Fruit fly (Drosophila melanogaster) whole organism, wandering third instar larva: Measurements from ENCODE around the gene CG10283.

Source experiments
- Abd-B ChIP-seq: fragments of >200 bp; optimal IDR thresholded peaks from 2 replicates; lab custom pipeline; 2017; ENCODE audit warnings: missing biosample characterization, missing genetic modification characterization
- CG32264 ChIP-seq: fragments of 200-800 bp; sonication (Bioruptor generic); optimal IDR thresholded peaks from 2 replicates; lab custom pipeline; 2016; ENCODE audit warnings: missing biosample characterization, missing genetic modification characterization
- CG9705 ChIP-seq: fragments of 200-800 bp; sonication (Bioruptor generic); optimal IDR thresholded peaks from 2 replicates; lab custom pipeline; 2018; ENCODE audit warnings: missing biosample characterization, mild to moderate bottlenecking, missing genetic modification characterization
- CrebA ChIP-seq: fragments of 200-800 bp; sonication (Bioruptor generic); optimal IDR thresholded peaks from 2 replicates; lab custom pipeline; 2016; ENCODE audit warnings: missing biosample characterization, mild to moderate bottlenecking, missing genetic modification characterization, borderline replicate concordance
- Dfd ChIP-seq: fragments of >200 bp; optimal IDR thresholded peaks from 2 replicates; lab custom pipeline; 2017; ENCODE audit warnings: missing biosample characterization, missing genetic modification characterization
- Dif ChIP-seq: fragments of 200-275, 200-300 bp; sonication (Bioruptor generic); optimal IDR thresholded peaks from 2 replicates; lab custom pipeline; 2018; ENCODE audit warnings: missing biosample characterization, missing genetic modification characterization; ENCODE audit not compliant: partially characterized antibody
- GATAd ChIP-seq: sonication (Bioruptor generic); optimal IDR thresholded peaks from 2 replicates; lab custom pipeline; 2016; ENCODE audit warnings: missing biosample characterization, missing genetic modification characterization
- HLH106 ChIP-seq: fragments of 200-800 bp; optimal IDR thresholded peaks from 3 replicates; lab custom pipeline; 2019; ENCODE audit warnings: missing biosample characterization, mild to moderate bottlenecking, missing genetic modification characterization, moderate library complexity
- Hnf4 ChIP-seq: fragments of 200-800 bp; sonication (Bioruptor generic); optimal IDR thresholded peaks from 2 replicates; lab custom pipeline; 2016; ENCODE audit warnings: missing biosample characterization, mild to moderate bottlenecking, missing genetic modification characterization
- Hr78 ChIP-seq: fragments of >200 bp; optimal IDR thresholded peaks from 2 replicates; lab custom pipeline; 2017; ENCODE audit warnings: missing biosample characterization, missing genetic modification characterization
- Hr83 ChIP-seq: fragments of 200-300 bp; sonication (Bioruptor generic); optimal IDR thresholded peaks from 2 replicates; lab custom pipeline; 2016; ENCODE audit warnings: missing biosample characterization, mild to moderate bottlenecking, missing genetic modification characterization, moderate library complexity; ENCODE audit not compliant: poor library complexity, severe bottlenecking
- Jra ChIP-seq: sonication (Bioruptor generic); optimal IDR thresholded peaks from 2 replicates; lab custom pipeline; 2016; ENCODE audit warnings: missing biosample characterization, missing genetic modification characterization
- Mio ChIP-seq: sonication (Bioruptor generic); optimal IDR thresholded peaks from 2 replicates; lab custom pipeline; 2016; ENCODE audit warnings: missing biosample characterization, missing genetic modification characterization
- Myc ChIP-seq: fragments of >200 bp; optimal IDR thresholded peaks from 2 replicates; lab custom pipeline; 2017
- N ChIP-seq: fragments of >200 bp; optimal IDR thresholded peaks from 2 replicates; lab custom pipeline; 2018; ENCODE audit warnings: missing biosample characterization, missing external identifiers, missing genetic modification characterization
- OdsH ChIP-seq: fragments of 200-800 bp; sonication (Bioruptor generic); optimal IDR thresholded peaks from 2 replicates; lab custom pipeline; 2016; ENCODE audit warnings: missing biosample characterization, mild to moderate bottlenecking, missing genetic modification characterization
- Rel ChIP-seq, 2 experiments: fragments of 200-800 bp; sonication (Bioruptor generic) in 1 of 2; optimal IDR thresholded peaks; 2 replicates in 1 of 2; 3 replicates in 1 of 2; lab custom pipeline; 2016 to 2019; ENCODE audit warnings: mild to moderate bottlenecking in 2 of 2, missing biosample characterization in 2 of 2, missing genetic modification characterization in 2 of 2, moderate library complexity in 1 of 2
- Sp1 ChIP-seq: fragments of 200-800 bp; sonication (Bioruptor generic); optimal IDR thresholded peaks from 3 replicates; lab custom pipeline; 2019; ENCODE audit warnings: missing biosample characterization, mild to moderate bottlenecking, missing genetic modification characterization, moderate library complexity
- Vsx2 ChIP-seq: fragments of 200-300, 225-300 bp; sonication (Bioruptor generic); optimal IDR thresholded peaks from 2 replicates; lab custom pipeline; 2018; ENCODE audit warnings: missing biosample characterization, missing genetic modification characterization; ENCODE audit not compliant: partially characterized antibody
- br ChIP-seq: fragments of 200-800 bp; sonication (Bioruptor generic); optimal IDR thresholded peaks from 2 replicates; lab custom pipeline; 2016; ENCODE audit warnings: missing biosample characterization, missing genetic modification characterization
- brk ChIP-seq: fragments of 200-800 bp; sonication (Bioruptor generic); optimal IDR thresholded peaks from 2 replicates; lab custom pipeline; 2016; ENCODE audit warnings: missing biosample characterization, mild to moderate bottlenecking, missing genetic modification characterization
- dl ChIP-seq, 2 experiments: fragments of 175-275, 200-275 bp in 1 of 2; fragments of 200-275 bp in 1 of 2; sonication (Bioruptor generic); optimal IDR thresholded peaks; lab custom pipeline; 2018; ENCODE audit warnings: mild to moderate bottlenecking in 2 of 2, missing biosample characterization in 2 of 2, missing genetic modification characterization in 2 of 2, moderate library complexity in 2 of 2; ENCODE audit not compliant: partially characterized antibody in 2 of 2, insufficient read depth in 1 of 2
- dmrt93B ChIP-seq: fragments of 200-800 bp; sonication (Bioruptor generic); optimal IDR thresholded peaks from 2 replicates; lab custom pipeline; 2018; ENCODE audit warnings: missing biosample characterization, mild to moderate bottlenecking, missing genetic modification characterization
- dsf ChIP-seq: sonication (Bioruptor generic); optimal IDR thresholded peaks from 2 replicates; lab custom pipeline; 2016; ENCODE audit warnings: missing biosample characterization, missing genetic modification characterization, borderline replicate concordance
- ey ChIP-seq: fragments of 200-800 bp; sonication (Bioruptor generic); optimal IDR thresholded peaks from 2 replicates; lab custom pipeline; 2016; ENCODE audit warnings: missing biosample characterization, missing genetic modification characterization
- foxo ChIP-seq, 2 experiments: fragments of 200-800 bp; sonication (Bioruptor generic); optimal IDR thresholded peaks; 2 replicates in 1 of 2; 3 replicates in 1 of 2; lab custom pipeline; 2016 to 2017; ENCODE audit warnings: missing biosample characterization in 2 of 2, missing genetic modification characterization in 2 of 2
- fru ChIP-seq: fragments of 200-800 bp; sonication (Bioruptor generic); optimal IDR thresholded peaks from 3 replicates; lab custom pipeline; 2016; ENCODE audit warnings: missing biosample characterization, mild to moderate bottlenecking, missing genetic modification characterization
- h ChIP-seq: fragments of 200-800 bp; sonication (Bioruptor generic); optimal IDR thresholded peaks from 3 replicates; lab custom pipeline; 2016; ENCODE audit warnings: missing biosample characterization, mild to moderate bottlenecking, missing genetic modification characterization
- jim ChIP-seq: fragments of 175-275, 200-325 bp; sonication (Bioruptor generic); optimal IDR thresholded peaks from 2 replicates; lab custom pipeline; 2016; ENCODE audit warnings: missing biosample characterization, mild to moderate bottlenecking, missing genetic modification characterization
- lola ChIP-seq: fragments of >200 bp; optimal IDR thresholded peaks from 2 replicates; lab custom pipeline; 2017; ENCODE audit warnings: missing biosample characterization, missing genetic modification characterization
- pan ChIP-seq: fragments of >200 bp; optimal IDR thresholded peaks from 2 replicates; lab custom pipeline; 2017
- psq ChIP-seq: fragments of 200-800 bp; sonication (Bioruptor generic); optimal IDR thresholded peaks from 3 replicates; lab custom pipeline; 2017; ENCODE audit warnings: missing biosample characterization, mild to moderate bottlenecking, missing genetic modification characterization, moderate library complexity
- rgr ChIP-seq: fragments of 200-800 bp; sonication (Bioruptor generic); optimal IDR thresholded peaks from 3 replicates; lab custom pipeline; 2016; ENCODE audit warnings: missing biosample characterization, mild to moderate bottlenecking, missing genetic modification characterization
- sage ChIP-seq: fragments of 200-800 bp; sonication (Bioruptor generic); optimal IDR thresholded peaks from 2 replicates; lab custom pipeline; 2016; ENCODE audit warnings: missing biosample characterization, mild to moderate bottlenecking, missing genetic modification characterization
- sv ChIP-seq: fragments of 200-800 bp; sonication (Bioruptor generic); optimal IDR thresholded peaks from 3 replicates; lab custom pipeline; 2016; ENCODE audit warnings: missing biosample characterization, missing genetic modification characterization
- tai ChIP-seq: sonication (Bioruptor generic); optimal IDR thresholded peaks from 2 replicates; lab custom pipeline; 2016; ENCODE audit warnings: missing biosample characterization, missing genetic modification characterization
- usp ChIP-seq: fragments of >200 bp; optimal IDR thresholded peaks from 2 replicates; lab custom pipeline; 2017; ENCODE audit warnings: missing biosample characterization, missing genetic modification characterization
- woc ChIP-seq: sonication (Bioruptor generic); optimal IDR thresholded peaks from 2 replicates; lab custom pipeline; 2016; ENCODE audit warnings: missing biosample characterization, mild to moderate bottlenecking, missing genetic modification characterization

The CG10283 gene

dm6 chr2L:18516367-18516766, 32.1 kb upstream of the CG10283 start:
- TF ChIP-seq rgr (GFP tag; lab: Kevin White, UChicago) (no peak), Dfd (GFP tag; lab: Kevin White, UChicago) (no peak), br (no peak), Dif (no peak)

- TF ChIP-seq dl (GFP tag; optimal IDR thresholded peaks at IDR 0.05; lab: Kevin White, UChicago; ENCODE audit: insufficient read depth in 1 of 2, partially characterized antibody in 2 of 2), result no peak
- TF ChIP-seq sage (GFP tag; lab: Kevin White, UChicago), result no peak
- no peak for TF ChIP-seq Rel (GFP tag; optimal IDR thresholded peaks at IDR 0.05; lab: Kevin White, UChicago)
- no peak for TF ChIP-seq Rel (tag; optimal IDR thresholded peaks at IDR 0.05; lab: Kevin White, UChicago)
- TF ChIP-seq tai (GFP tag; lab: Kevin White, UChicago), result no peak
- TF ChIP-seq CG9705 (GFP tag; lab: Kevin White, UChicago), result no peak
- no peak for TF ChIP-seq woc (GFP tag; lab: Kevin White, UChicago)
- TF ChIP-seq Myc, result peak; percentile 72
- peak; percentile 42 for TF ChIP-seq N (GFP tag; lab: Kevin White, UChicago)
- no peak for TF ChIP-seq HLH106 (tag; lab: Kevin White, UChicago)
- TF ChIP-seq Vsx2 (GFP tag; lab: Kevin White, UChicago), result no peak
- no peak for TF ChIP-seq Sp1 (GFP tag; lab: Kevin White, UChicago)
- TF ChIP-seq brk (GFP tag; lab: Kevin White, UChicago), result no peak
These were observed 29.1 kb upstream of the CG10283 start for dm6 chr2L:18513402-18513801.

dm6 chr2L:18509181-18509580, 24.9 kb upstream of the CG10283 start, which contains the start of gene Ugt301D1:
Gene Ugt301D1, plus strand, starts transcription at chr2L:18509560.
- no peak for TF ChIP-seq usp (GFP tag; lab: Kevin White, UChicago)
- no peak for TF ChIP-seq HLH106 (tag; lab: Kevin White, UChicago)
- no peak for TF ChIP-seq Hnf4 (GFP tag; lab: Kevin White, UChicago)
- TF ChIP-seq Dif, result peak; percentile 10
- peak; percentile 55 for TF ChIP-seq rgr (GFP tag; lab: Kevin White, UChicago)
- no peak for TF ChIP-seq N (GFP tag; lab: Kevin White, UChicago)
- TF ChIP-seq fru (GFP tag; lab: Kevin White, UChicago), result no peak
- peak; percentile 11 for TF ChIP-seq CG32264 (GFP tag; lab: Kevin White, UChicago)
- TF ChIP-seq Mio, result no peak
- TF ChIP-seq pan, result no peak
- peak; percentile 41 for TF ChIP-seq br
- TF ChIP-seq lola (GFP tag; lab: Kevin White, UChicago), result no peak
- no peak for TF ChIP-seq tai (GFP tag; lab: Kevin White, UChicago)
- TF ChIP-seq dsf (GFP tag; lab: Kevin White, UChicago), result no peak
- TF ChIP-seq woc (GFP tag; lab: Kevin White, UChicago), result no peak
- no peak for TF ChIP-seq sv (GFP tag; lab: Kevin White, UChicago)
- peak; percentile 6 for TF ChIP-seq Hr83
- TF ChIP-seq CrebA, result peak; percentile 28
- no peak for TF ChIP-seq Hr78 (GFP tag; lab: Kevin White, UChicago)
- peak; percentile 52 for TF ChIP-seq OdsH (GFP tag; lab: Kevin White, UChicago)
- TF ChIP-seq psq (GFP tag; lab: Kevin White, UChicago), result peak; percentile 11
- TF ChIP-seq dmrt93B (GFP tag; lab: Kevin White, UChicago), result no peak
- no peak for TF ChIP-seq Jra
- no peak for TF ChIP-seq Abd-B (GFP tag; lab: Kevin White, UChicago)
- no peak for TF ChIP-seq Myc
- no peak for TF ChIP-seq ey (GFP tag; lab: Kevin White, UChicago)
- TF ChIP-seq Vsx2 (GFP tag; lab: Kevin White, UChicago), result no peak
- TF ChIP-seq CG9705 (GFP tag; lab: Kevin White, UChicago), result no peak
- no peak for TF ChIP-seq Rel (GFP tag; optimal IDR thresholded peaks at IDR 0.05; lab: Kevin White, UChicago)
- TF ChIP-seq Rel (tag; optimal IDR thresholded peaks at IDR 0.05; lab: Kevin White, UChicago), result peak; percentile 19
- peak; percentile 14 for TF ChIP-seq Sp1 (GFP tag; lab: Kevin White, UChicago)
- TF ChIP-seq jim (GFP tag; lab: Kevin White, UChicago), result no peak
- TF ChIP-seq h, result peak; percentile 24
- peak in 1 of 2 experiments; percentile 8 for TF ChIP-seq foxo (GFP tag; optimal IDR thresholded peaks at IDR 0.05; lab: Kevin White, UChicago)
- TF ChIP-seq dl (GFP tag; optimal IDR thresholded peaks at IDR 0.05; lab: Kevin White, UChicago; ENCODE audit: insufficient read depth in 1 of 2, partially characterized antibody in 2 of 2), result no peak
- TF ChIP-seq sage (GFP tag; lab: Kevin White, UChicago), result no peak
- TF ChIP-seq Dfd (GFP tag; lab: Kevin White, UChicago), result no peak
- no peak for TF ChIP-seq brk (GFP tag; lab: Kevin White, UChicago)
- no peak for TF ChIP-seq GATAd (GFP tag; lab: Kevin White, UChicago)
